Worm (Caenorhabditis elegans) whole organism, L2 larva: ENCODE results near the gene mtm-9.

ENCODE experiments used
- R02D3.7 ChIP-seq: fragments of 150-350 bp; optimal IDR thresholded peaks from 2 replicates; lab custom pipeline; 2014; ENCODE audit warnings: missing biosample characterization, missing genetic modification characterization
- blmp-1 ChIP-seq: sonication (generic microtip); optimal IDR thresholded peaks from 2 replicates; lab custom pipeline; 2017; ENCODE audit warnings: missing genetic modification characterization, mild to moderate bottlenecking, missing compliant biosample characterization, antibody characterized with exemption, moderate library complexity; ENCODE audit not compliant: insufficient read depth
- egl-27 ChIP-seq: sonication (generic microtip); optimal IDR thresholded peaks from 3 replicates; lab custom pipeline; 2017; ENCODE audit warnings: missing biosample characterization, missing genetic modification reagents, missing genetic modification characterization
- elt-3 ChIP-seq: sonication (generic microtip); optimal IDR thresholded peaks from 2 replicates; lab custom pipeline; 2017; ENCODE audit warnings: missing biosample characterization, missing genetic modification characterization
- lin-13 ChIP-seq: fragments of 150-350 bp; optimal IDR thresholded peaks from 2 replicates; lab custom pipeline; 2014; ENCODE audit warnings: missing biosample characterization, missing genetic modification reagents, missing genetic modification characterization
- lin-39 ChIP-seq: fragments of 150-350 bp; optimal IDR thresholded peaks from 2 replicates; lab custom pipeline; 2014; ENCODE audit warnings: missing biosample characterization, missing genetic modification reagents, missing genetic modification characterization
- mab-5 ChIP-seq: fragments of 150-350 bp; optimal IDR thresholded peaks from 2 replicates; lab custom pipeline; 2014; ENCODE audit warnings: missing biosample characterization, missing genetic modification characterization
- nhr-10 ChIP-seq: sonication (generic microtip); optimal IDR thresholded peaks from 2 replicates; lab custom pipeline; 2017; ENCODE audit warnings: missing biosample characterization, missing genetic modification characterization
- nhr-129 ChIP-seq: fragments of 150-350 bp; optimal IDR thresholded peaks from 2 replicates; lab custom pipeline; 2014; ENCODE audit warnings: missing biosample characterization, missing genetic modification characterization
- nhr-6 ChIP-seq: fragments of 150-350 bp; optimal IDR thresholded peaks from 2 replicates; lab custom pipeline; 2014; ENCODE audit warnings: missing biosample characterization, missing genetic modification characterization
- nhr-77 ChIP-seq: fragments of 150-350 bp; optimal IDR thresholded peaks from 2 replicates; lab custom pipeline; 2014; ENCODE audit warnings: missing biosample characterization, missing genetic modification characterization
- snpc-4 ChIP-seq: fragments of 150-350 bp; optimal IDR thresholded peaks from 2 replicates; lab custom pipeline; 2014; ENCODE audit warnings: missing biosample characterization, missing genetic modification characterization
- ztf-11 ChIP-seq: sonication (generic microtip); optimal IDR thresholded peaks from 2 replicates; lab custom pipeline; 2017; ENCODE audit warnings: missing biosample characterization, missing genetic modification characterization
- ztf-4 ChIP-seq: fragments of 150-350 bp; optimal IDR thresholded peaks from 2 replicates; lab custom pipeline; 2014; ENCODE audit warnings: missing biosample characterization, missing genetic modification characterization

- no peak for TF ChIP-seq nhr-10 (tag; lab: Kevin White, UChicago)
- TF ChIP-seq R02D3.7 (tag; lab: Kevin White, UChicago) = no peak
- no peak for TF ChIP-seq lin-13
- TF ChIP-seq ztf-11 (tag; lab: Kevin White, UChicago) = no peak
- no peak for TF ChIP-seq nhr-129 (tag; lab: Kevin White, UChicago)
- TF ChIP-seq mab-5 (tag; lab: Kevin White, UChicago) = no peak
- no peak for TF ChIP-seq lin-39 (tag; lab: Kevin White, UChicago)
- TF ChIP-seq elt-3 (tag; lab: Kevin White, UChicago) = no peak
- no peak for TF ChIP-seq ztf-4
- TF ChIP-seq blmp-1 (tag; lab: Kevin White, UChicago) = no peak
- TF ChIP-seq egl-27 = no peak
- no peak for TF ChIP-seq nhr-6 (tag; lab: Kevin White, UChicago)
- TF ChIP-seq nhr-77 (tag; lab: Kevin White, UChicago) = no peak
- no peak for TF ChIP-seq snpc-4 (tag; lab: Kevin White, UChicago)
These were observed 7.0 kb downstream of the mtm-9 start for ce11 chrV:3750328-3750727.
